Fruit fly (Drosophila melanogaster) whole organism, embryonic: Measurements from ENCODE around the gene CIA30.

Experiments used
- Bdp1 ChIP-seq: fragments of 200-800 bp; sonication (Bioruptor generic); optimal IDR thresholded peaks from 3 replicates; lab custom pipeline; 2016; ENCODE audit warnings: missing biosample characterization, missing genetic modification characterization
- CG11696 ChIP-seq: fragments of 200-800 bp; sonication (Bioruptor generic); IDR thresholded peaks from 2 replicates; pipeline ENCODE4 v1.3.6; 2022; ENCODE audit warnings: missing biosample characterization, missing genetic modification characterization
- CG12155 ChIP-seq: fragments of 200-800 bp; sonication (Bioruptor generic); optimal IDR thresholded peaks from 3 replicates; lab custom pipeline; 2016; ENCODE audit warnings: missing biosample characterization, missing genetic modification characterization
- CG13287 ChIP-seq: fragments of 200-800 bp; sonication (Bioruptor generic); IDR thresholded peaks from 2 replicates; pipeline ENCODE4 v1.3.6; 2022; ENCODE audit warnings: missing biosample characterization, missing genetic modification characterization; ENCODE audit not compliant: partially characterized antibody
- CG15011 ChIP-seq: fragments of 200-800 bp; sonication (Bioruptor generic); optimal IDR thresholded peaks from 3 replicates; lab custom pipeline; 2018; ENCODE audit warnings: missing biosample characterization, mild to moderate bottlenecking, missing genetic modification characterization
- CG1602 ChIP-seq: fragments of 200-800 bp; sonication (Bioruptor generic); optimal IDR thresholded peaks from 3 replicates; lab custom pipeline; 2016; ENCODE audit warnings: missing biosample characterization, missing genetic modification characterization
- CG1603 ChIP-seq: fragments of 200-800 bp; sonication (Bioruptor generic); optimal IDR thresholded peaks from 2 replicates; lab custom pipeline; 2019; ENCODE audit warnings: missing biosample characterization, mild to moderate bottlenecking, missing genetic modification characterization, moderate library complexity
- CG16863 ChIP-seq: fragments of 200-800 bp; sonication (Bioruptor generic); optimal IDR thresholded peaks from 3 replicates; lab custom pipeline; 2016; ENCODE audit warnings: missing biosample characterization, missing genetic modification characterization
- CG18011 ChIP-seq: fragments of 200-800 bp; sonication (Bioruptor generic); optimal IDR thresholded peaks from 2 replicates; lab custom pipeline; 2017; ENCODE audit warnings: missing biosample characterization, missing genetic modification characterization, mild to moderate bottlenecking, moderate library complexity, missing genotype
- CG32532 ChIP-seq: fragments of 200-800 bp; sonication (Bioruptor generic); IDR thresholded peaks from 2 replicates; pipeline ENCODE4 v1.3.6; 2022; ENCODE audit warnings: missing biosample characterization, missing genetic modification characterization
- CG3726 ChIP-seq: fragments of 200-800 bp; sonication (Bioruptor generic); IDR thresholded peaks from 3 replicates; pipeline ENCODE4, ENCODE4 v1.3.6; 2022; ENCODE audit warnings: missing biosample characterization, missing genetic modification characterization
- CG4360 ChIP-seq: fragments of 200-800 bp; sonication (Bioruptor generic); IDR thresholded peaks from 2 replicates; pipeline ENCODE4 v1.3.6; 2022; ENCODE audit warnings: missing biosample characterization, missing genetic modification characterization
- CG4617 ChIP-seq: fragments of 200-800 bp; sonication (Bioruptor generic); optimal IDR thresholded peaks from 3 replicates; lab custom pipeline; 2016; ENCODE audit warnings: missing biosample characterization, missing genetic modification characterization, borderline replicate concordance
- CG6854 ChIP-seq: fragments of 200-800 bp; sonication (Bioruptor generic); optimal IDR thresholded peaks from 3 replicates; lab custom pipeline; 2017; ENCODE audit warnings: missing biosample characterization, mild to moderate bottlenecking, missing genetic modification characterization
- CG9727 ChIP-seq: fragments of 200-800 bp; sonication (Bioruptor generic); optimal IDR thresholded peaks from 3 replicates; lab custom pipeline; 2017; ENCODE audit warnings: missing biosample characterization, mild to moderate bottlenecking, missing genetic modification characterization
- CoRest ChIP-seq: fragments of 200-800 bp; sonication (Bioruptor generic); optimal IDR thresholded peaks from 3 replicates; lab custom pipeline; 2018; ENCODE audit warnings: missing biosample characterization, mild to moderate bottlenecking, missing genetic modification characterization, moderate library complexity
- Ets97D ChIP-seq: fragments of 200-800 bp; sonication (Bioruptor generic); optimal IDR thresholded peaks from 3 replicates; lab custom pipeline; 2016; ENCODE audit warnings: missing biosample characterization, missing genetic modification characterization
- Gug ChIP-seq: fragments of 200-800 bp; sonication (Bioruptor generic); IDR thresholded peaks from 4 replicates; pipeline ENCODE4 v1.3.6; 2022; ENCODE audit warnings: missing biosample characterization, missing genetic modification characterization
- H2.0 ChIP-seq: fragments of 200-800 bp; sonication (Bioruptor generic); IDR thresholded peaks from 2 replicates; pipeline ENCODE4 v1.3.6; 2022; ENCODE audit warnings: missing biosample characterization, missing genetic modification characterization
- Hmr ChIP-seq: fragments of 200-800 bp; sonication (Bioruptor generic); optimal IDR thresholded peaks from 3 replicates; lab custom pipeline; 2017; ENCODE audit warnings: mild to moderate bottlenecking, missing biosample characterization, missing genetic modification reagents, missing genetic modification characterization
- Jarid2 ChIP-seq: fragments of 200-800 bp; sonication (Bioruptor generic); optimal IDR thresholded peaks from 3 replicates; lab custom pipeline; 2017; ENCODE audit warnings: mild to moderate bottlenecking, missing biosample characterization, missing genetic modification reagents, missing genetic modification characterization
- Kr ChIP-seq: fragments of 200-800 bp; sonication (Bioruptor generic); optimal IDR thresholded peaks from 2 replicates; lab custom pipeline; 2017; ENCODE audit warnings: missing biosample characterization, mild to moderate bottlenecking, missing genetic modification characterization
- Lpt ChIP-seq: fragments of >200 bp; optimal IDR thresholded peaks from 2 replicates; lab custom pipeline; 2018; ENCODE audit warnings: missing biosample characterization, missing genetic modification characterization
- MBD-R2 ChIP-seq: fragments of 200-800 bp; sonication (Bioruptor generic); IDR thresholded peaks from 2 replicates; pipeline ENCODE4 v1.3.6; 2022; ENCODE audit warnings: missing biosample characterization, missing genetic modification characterization
- MTF-1 ChIP-seq: fragments of 200-800 bp; sonication (Bioruptor generic); optimal IDR thresholded peaks from 2 replicates; lab custom pipeline; 2018; ENCODE audit warnings: missing biosample characterization, mild to moderate bottlenecking, missing genetic modification characterization, borderline replicate concordance
- Med ChIP-seq: fragments of 200-800 bp; sonication (Bioruptor generic); peaks from one replicate; lab custom pipeline; 2016; ENCODE audit warnings: missing biosample characterization, missing genetic modification characterization, mild to moderate bottlenecking, inconsistent platforms, moderate library complexity
- Nf-YB ChIP-seq: fragments of 200-800 bp; sonication (Bioruptor generic); optimal IDR thresholded peaks from 3 replicates; lab custom pipeline; 2019; ENCODE audit warnings: missing biosample characterization, mild to moderate bottlenecking, missing genetic modification characterization, moderate library complexity
- Nf-YC ChIP-seq: fragments of 200-800 bp; optimal IDR thresholded peaks from 3 replicates; lab custom pipeline; 2019; ENCODE audit warnings: missing biosample characterization, mild to moderate bottlenecking, missing genetic modification characterization, moderate library complexity
- Xbp1 ChIP-seq: fragments of 200-800 bp; sonication (Bioruptor generic); optimal IDR thresholded peaks from 3 replicates; lab custom pipeline; 2016; ENCODE audit warnings: missing biosample characterization, mild to moderate bottlenecking, missing genetic modification characterization
- amos ChIP-seq: fragments of 200-800 bp; sonication (Bioruptor generic); IDR thresholded peaks from 2 replicates; pipeline ENCODE4 v1.3.6; 2022; ENCODE audit warnings: missing biosample characterization, missing genetic modification characterization; ENCODE audit not compliant: partially characterized antibody
- bbx ChIP-seq: fragments of 200-800 bp; sonication (Bioruptor generic); IDR thresholded peaks from 2 replicates; pipeline ENCODE4 v1.3.6; 2022; ENCODE audit warnings: missing biosample characterization, missing genetic modification characterization; ENCODE audit not compliant: partially characterized antibody
- bsh ChIP-seq, 2 experiments: fragments of 200-800 bp; sonication (Bioruptor generic); optimal IDR thresholded peaks; 2 replicates each; lab custom pipeline; 2017 to 2018; ENCODE audit warnings: mild to moderate bottlenecking in 2 of 2, missing biosample characterization in 2 of 2, missing genetic modification characterization in 2 of 2, moderate library complexity in 1 of 2
- chn ChIP-seq: fragments of 200-800 bp; sonication (Bioruptor generic); optimal IDR thresholded peaks from 2 replicates; lab custom pipeline; 2016; ENCODE audit warnings: missing biosample characterization, missing genetic modification characterization
- ci ChIP-seq: fragments of 200-800 bp; sonication (Bioruptor generic); IDR thresholded peaks from 3 replicates; pipeline ENCODE4 v1.3.6; 2022; ENCODE audit warnings: missing biosample characterization, missing genetic modification characterization
- corto ChIP-seq: fragments of 200-800 bp; sonication (Bioruptor generic); optimal IDR thresholded peaks from 2 replicates; lab custom pipeline; 2016; ENCODE audit warnings: missing biosample characterization, mild to moderate bottlenecking, missing genetic modification characterization, moderate library complexity
- crc ChIP-seq: fragments of 200-800 bp; sonication (Bioruptor generic); optimal IDR thresholded peaks from 2 replicates; lab custom pipeline; 2016; ENCODE audit warnings: missing biosample characterization, missing genetic modification characterization
- crol ChIP-seq: fragments of 200-800 bp; sonication (Bioruptor generic); IDR thresholded peaks from 2 replicates; pipeline ENCODE4 v1.3.6; 2022; ENCODE audit warnings: missing biosample characterization, missing genetic modification characterization
- dmrt99B ChIP-seq: fragments of 200-800 bp; sonication (Bioruptor generic); optimal IDR thresholded peaks from 2 replicates; lab custom pipeline; 2018; ENCODE audit warnings: missing biosample characterization, mild to moderate bottlenecking, missing genetic modification characterization, moderate library complexity
- emc ChIP-seq: fragments of 200-800 bp; sonication (Bioruptor generic); optimal IDR thresholded peaks from 2 replicates; lab custom pipeline; 2016; ENCODE audit warnings: missing biosample characterization, missing genetic modification characterization
- gce ChIP-seq: fragments of 200-800 bp; sonication (Bioruptor generic); IDR thresholded peaks from 3 replicates; pipeline ENCODE4 v1.3.6; 2022; ENCODE audit warnings: missing biosample characterization, missing genetic modification characterization
- org-1 ChIP-seq: fragments of 200-800 bp; sonication (Bioruptor generic); optimal IDR thresholded peaks from 2 replicates; lab custom pipeline; 2017; ENCODE audit warnings: missing biosample characterization, missing genetic modification characterization
- phol ChIP-seq: fragments of 200-800 bp; sonication (Bioruptor generic); optimal IDR thresholded peaks from 3 replicates; lab custom pipeline; 2018; ENCODE audit warnings: missing biosample characterization, mild to moderate bottlenecking, missing genetic modification characterization, moderate library complexity
- psq ChIP-seq: fragments of 200-800 bp; sonication (Bioruptor generic); optimal IDR thresholded peaks from 2 replicates; lab custom pipeline; 2017; ENCODE audit warnings: missing biosample characterization, missing genetic modification characterization
- row ChIP-seq: fragments of 200-800 bp; sonication (Bioruptor generic); IDR thresholded peaks from 3 replicates; pipeline ENCODE4 v1.3.6; 2022; ENCODE audit warnings: missing biosample characterization, missing genetic modification characterization
- sens ChIP-seq: fragments of 200-800 bp; sonication (Bioruptor generic); peaks from one replicate; lab custom pipeline; 2016; ENCODE audit warnings: missing biosample characterization, missing genetic modification characterization
- sr ChIP-seq: fragments of 200-800 bp; sonication (Bioruptor generic); IDR thresholded peaks from 3 replicates; pipeline ENCODE4 v1.3.6; 2022; ENCODE audit warnings: missing biosample characterization, missing genetic modification characterization
- ttk ChIP-seq: fragments of 200-800 bp; sonication (Bioruptor generic); IDR thresholded peaks from 2 replicates; pipeline ENCODE4 v2.1.2; 2022; ENCODE audit warnings: missing biosample characterization, missing genetic modification characterization

CIA30 gene

dm6 chr3R:29736678-29737093 lies at the start of gene CIA30, which contains the start of gene CG7601 (continued):
- TF ChIP-seq MBD-R2 (GFP tag; lab: Robert Waterston, UW) (peak; percentile 100), emc (GFP tag; lab: Kevin White, UChicago) (peak; percentile 97), sr (GFP tag; lab: Robert Waterston, UW) (peak; percentile 100), CG11696 (GFP tag; lab: Robert Waterston, UW) (peak; percentile 99), Kr (GFP tag; lab: Kevin White, UChicago) (peak; percentile 47), CG16863 (GFP tag; lab: Kevin White, UChicago) (peak; percentile 98), CoRest (tag; lab: Kevin White, UChicago) (peak; percentile 98), CG4360 (GFP tag; lab: Robert Waterston, UW) (peak; percentile 97), gce (GFP tag; lab: Robert Waterston, UW) (peak; percentile 100), CG1603 (tag; lab: Kevin White, UChicago) (peak; percentile 96), crc (GFP tag; lab: Kevin White, UChicago) (peak; percentile 99), Hmr (GFP tag; lab: Kevin White, UChicago) (peak; percentile 98), bbx (GFP tag; lab: Robert Waterston, UW) (no peak), Ets97D (GFP tag; lab: Kevin White, UChicago) (peak; percentile 97), corto (peak; percentile 88), Lpt (GFP tag; lab: Kevin White, UChicago) (no peak), Gug (peak; percentile 100), CG12155 (GFP tag; lab: Kevin White, UChicago) (peak; percentile 96), CG6854 (GFP tag; lab: Kevin White, UChicago) (peak; percentile 94), CG3726 (GFP tag; lab: Robert Waterston, UW) (peak; percentile 100), CG18011 (peak; percentile 85), MTF-1 (GFP tag; lab: Kevin White, UChicago) (peak; percentile 95), bsh (GFP tag; optimal IDR thresholded peaks at IDR 0.05; lab: Kevin White, UChicago) (peak; percentile 91 to 96), CG4617 (GFP tag; lab: Kevin White, UChicago) (peak; percentile 97), Med (GFP tag; lab: Kevin White, UChicago) (peak; percentile 100), CG1602 (peak; percentile 98), CG13287 (peak; percentile 65)

- TF ChIP-seq dmrt99B (tag; lab: Kevin White, UChicago) (peak; percentile 19), org-1 (GFP tag; lab: Kevin White, UChicago) (no peak)
- TF ChIP-seq, all 482 proteins: peak for 1
These were observed 47.6 kb upstream of the CIA30 start, which contains the start of gene Obp99c for dm6 chr3R:29689211-29689610. Obp99c (minus strand) TSS chr3R:29689311.

- TF ChIP-seq amos (no peak), phol (tag; lab: Kevin White, UChicago) (peak; percentile 17), CG32532 (no peak), sens (GFP tag; lab: Kevin White, UChicago) (peak; percentile 79), psq (GFP tag; lab: Kevin White, UChicago) (no peak), CG15011 (GFP tag; lab: Kevin White, UChicago) (no peak), ci (GFP tag; lab: Robert Waterston, UW) (peak; percentile 17; the same call in 1 of the 3 replicates), Nf-YC (tag; lab: Kevin White, UChicago) (peak; percentile 71), Jarid2 (GFP tag; lab: Kevin White, UChicago) (no peak), CG9727 (no peak), Bdp1 (GFP tag; lab: Kevin White, UChicago) (no peak), ttk (peak; percentile 49; the same call in 1 of the 2 replicates), crol (GFP tag; lab: Robert Waterston, UW) (peak; percentile 96), chn (GFP tag; lab: Kevin White, UChicago) (no peak), H2.0 (GFP tag; lab: Robert Waterston, UW) (no peak), Nf-YB (GFP tag; lab: Kevin White, UChicago) (peak; percentile 57), row (GFP tag; lab: Robert Waterston, UW) (no peak), Xbp1 (GFP tag; lab: Kevin White, UChicago) (no peak)
These were observed 46.8 kb upstream of the CIA30 start for dm6 chr3R:29689833-29690538.
